Worm (Caenorhabditis elegans) whole organism, late embryonic: ENCODE results near the gene math-22.

Experiments
- F13H6.1 ChIP-seq: sonication (generic microtip); optimal IDR thresholded peaks from 2 replicates; lab custom pipeline; 2016; ENCODE audit warnings: missing genetic modification characterization, missing compliant biosample characterization
- K02D7.2 ChIP-seq: sonication (generic microtip); optimal IDR thresholded peaks from 2 replicates; lab custom pipeline; 2017; ENCODE audit warnings: mild to moderate bottlenecking, missing genetic modification characterization, missing compliant biosample characterization
- K09A11.1 ChIP-seq: sonication (generic microtip); optimal IDR thresholded peaks from 2 replicates; lab custom pipeline; 2017; ENCODE audit warnings: antibody characterized with exemption, mild to moderate bottlenecking, missing genetic modification characterization, missing compliant biosample characterization; ENCODE audit not compliant: insufficient read depth
- T23F11.4 ChIP-seq: fragments of 200-800 bp; sonication (Bioruptor generic); optimal IDR thresholded peaks from 2 replicates; lab custom pipeline; 2018; ENCODE audit warnings: mild to moderate bottlenecking, missing genetic modification characterization, missing compliant biosample characterization
- Y22D7AL.16 ChIP-seq: sonication (generic microtip); optimal IDR thresholded peaks from 2 replicates; lab custom pipeline; 2016; ENCODE audit warnings: missing genetic modification characterization, missing compliant biosample characterization
- ahr-1 ChIP-seq: sonication (generic microtip); optimal IDR thresholded peaks from 2 replicates; lab custom pipeline; 2016; ENCODE audit warnings: missing genetic modification characterization, missing compliant biosample characterization
- ama-1 ChIP-seq: fragments of 150-350 bp; optimal IDR thresholded peaks from 2 replicates; lab custom pipeline; 2014
- ceh-14 ChIP-seq: sonication (generic microtip); optimal IDR thresholded peaks from 2 replicates; lab custom pipeline; 2016; ENCODE audit warnings: missing genotype, missing genetic modification characterization, missing compliant biosample characterization
- ceh-18 ChIP-seq: sonication (generic microtip); optimal IDR thresholded peaks from 2 replicates; lab custom pipeline; 2016; ENCODE audit warnings: missing genetic modification characterization, missing compliant biosample characterization
- ceh-22 ChIP-seq: sonication (generic microtip); optimal IDR thresholded peaks from 2 replicates; lab custom pipeline; 2017; ENCODE audit warnings: missing biosample characterization, missing genetic modification characterization
- ceh-24 ChIP-seq: sonication (generic microtip); optimal IDR thresholded peaks from 2 replicates; lab custom pipeline; 2016; ENCODE audit warnings: mild to moderate bottlenecking, missing genetic modification characterization, missing compliant biosample characterization
- ceh-30 ChIP-seq: fragments of 150-350 bp; optimal IDR thresholded peaks from 2 replicates; lab custom pipeline; 2014; ENCODE audit warnings: missing biosample characterization, missing genetic modification characterization
- ceh-31 ChIP-seq: sonication (generic microtip); optimal IDR thresholded peaks from 2 replicates; lab custom pipeline; 2016; ENCODE audit warnings: missing genetic modification characterization, missing compliant biosample characterization
- ceh-34 ChIP-seq: sonication (generic microtip); optimal IDR thresholded peaks from 2 replicates; lab custom pipeline; 2016; ENCODE audit warnings: mild to moderate bottlenecking, missing genetic modification characterization, missing compliant biosample characterization
- ceh-45 ChIP-seq: fragments of 200-800 bp; sonication (Bioruptor generic); IDR thresholded peaks from 2 replicates; pipeline ENCODE4 v1.3.6; 2022; ENCODE audit warnings: missing genetic modification reagents, missing genetic modification characterization, missing compliant biosample characterization
- ceh-6 ChIP-seq: fragments of 200-800 bp; sonication (Bioruptor generic); optimal IDR thresholded peaks from 2 replicates; lab custom pipeline; 2018; ENCODE audit warnings: mild to moderate bottlenecking, missing genetic modification characterization, missing compliant biosample characterization
- elt-4 ChIP-seq: sonication (generic microtip); optimal IDR thresholded peaks from 2 replicates; lab custom pipeline; 2016; ENCODE audit warnings: missing genetic modification characterization, missing compliant biosample characterization
- ets-4 ChIP-seq: sonication (generic microtip); optimal IDR thresholded peaks from 2 replicates; lab custom pipeline; 2016; ENCODE audit warnings: missing genetic modification characterization, missing compliant biosample characterization
- eyg-1 ChIP-seq: sonication (generic microtip); optimal IDR thresholded peaks from 2 replicates; lab custom pipeline; 2016; ENCODE audit warnings: missing genotype, missing genetic modification characterization, missing compliant biosample characterization
- fkh-10 ChIP-seq: fragments of 150-350 bp; optimal IDR thresholded peaks from 2 replicates; lab custom pipeline; 2014; ENCODE audit warnings: missing biosample characterization, missing genetic modification reagents, missing genetic modification characterization
- fkh-6 ChIP-seq: sonication (generic microtip); optimal IDR thresholded peaks from 2 replicates; lab custom pipeline; 2016; ENCODE audit warnings: missing genetic modification characterization, missing compliant biosample characterization
- gmeb-2 ChIP-seq: sonication (generic microtip); optimal IDR thresholded peaks from 2 replicates; lab custom pipeline; 2016; ENCODE audit warnings: missing genetic modification characterization, inconsistent platforms, missing compliant biosample characterization
- hlh-13 ChIP-seq: fragments of 200-800 bp; sonication (Bioruptor generic); optimal IDR thresholded peaks from 2 replicates; lab custom pipeline; 2018; ENCODE audit warnings: mild to moderate bottlenecking, missing genetic modification characterization, missing compliant biosample characterization
- hlh-15 ChIP-seq: sonication (generic microtip); optimal IDR thresholded peaks from 2 replicates; lab custom pipeline; 2016; ENCODE audit warnings: missing genetic modification characterization, missing compliant biosample characterization
- hlh-30 ChIP-seq: sonication (generic microtip); optimal IDR thresholded peaks from 2 replicates; lab custom pipeline; 2017; ENCODE audit warnings: antibody characterized with exemption, missing genetic modification characterization, missing compliant biosample characterization; ENCODE audit not compliant: insufficient read depth
- hlh-8 ChIP-seq: sonication (generic microtip); optimal IDR thresholded peaks from 2 replicates; lab custom pipeline; 2016; ENCODE audit warnings: missing genotype, missing genetic modification characterization, missing compliant biosample characterization
- lin-11 ChIP-seq: fragments of 200-800 bp; sonication (Bioruptor generic); optimal IDR thresholded peaks from 2 replicates; lab custom pipeline; 2018; ENCODE audit warnings: mild to moderate bottlenecking, missing genetic modification characterization, missing compliant biosample characterization
- madf-2 ChIP-seq: sonication (generic microtip); optimal IDR thresholded peaks from 2 replicates; lab custom pipeline; 2017; ENCODE audit warnings: missing genetic modification characterization, missing compliant biosample characterization
- mec-3 ChIP-seq: sonication (generic microtip); optimal IDR thresholded peaks from 2 replicates; lab custom pipeline; 2016; ENCODE audit warnings: borderline replicate concordance, missing genetic modification characterization, missing compliant biosample characterization
- nfya-1 ChIP-seq: sonication (generic microtip); optimal IDR thresholded peaks from 2 replicates; lab custom pipeline; 2017; ENCODE audit warnings: missing genetic modification characterization, mild to moderate bottlenecking, missing compliant biosample characterization, antibody characterized with exemption, moderate library complexity
- nhr-232 ChIP-seq: sonication (generic microtip); optimal IDR thresholded peaks from 2 replicates; lab custom pipeline; 2016; ENCODE audit warnings: missing genetic modification characterization, missing compliant biosample characterization
- npax-4 ChIP-seq: sonication (generic microtip); optimal IDR thresholded peaks from 2 replicates; lab custom pipeline; 2016; ENCODE audit warnings: missing genetic modification characterization, missing compliant biosample characterization
- odd-2 ChIP-seq: sonication (generic microtip); optimal IDR thresholded peaks from 2 replicates; lab custom pipeline; 2017; ENCODE audit warnings: antibody characterized with exemption, mild to moderate bottlenecking, missing genetic modification characterization, missing compliant biosample characterization
- pag-3 ChIP-seq: sonication (generic microtip); optimal IDR thresholded peaks from 2 replicates; lab custom pipeline; 2016; ENCODE audit warnings: missing compliant biosample characterization, missing genetic modification characterization, borderline replicate concordance
- pat-9 ChIP-seq: fragments of 200-800 bp; sonication (Bioruptor generic); optimal IDR thresholded peaks from 2 replicates; lab custom pipeline; 2018; ENCODE audit warnings: mild to moderate bottlenecking, missing genetic modification characterization, moderate library complexity, missing compliant biosample characterization
- pax-1 ChIP-seq: fragments of 150-350 bp; optimal IDR thresholded peaks from 2 replicates; lab custom pipeline; 2014; ENCODE audit warnings: missing biosample characterization, missing genetic modification characterization
- pha-2 ChIP-seq: sonication (generic microtip); optimal IDR thresholded peaks from 2 replicates; lab custom pipeline; 2017; ENCODE audit warnings: mild to moderate bottlenecking, missing genetic modification characterization, missing compliant biosample characterization
- pha-4 ChIP-seq: fragments of 150-350 bp; optimal IDR thresholded peaks from 2 replicates; lab custom pipeline; 2018; ENCODE audit warnings: missing biosample characterization, missing genetic modification reagents, missing genetic modification characterization
- rnt-1 ChIP-seq: sonication (generic microtip); optimal IDR thresholded peaks from 2 replicates; lab custom pipeline; 2016; ENCODE audit warnings: missing genetic modification characterization, missing compliant biosample characterization
- sox-2 ChIP-seq: fragments of 200-800 bp; sonication (Bioruptor generic); IDR thresholded peaks from 2 replicates; pipeline ENCODE4 v1.3.6; 2022; ENCODE audit warnings: missing genetic modification reagents, missing genetic modification characterization, missing compliant biosample characterization
- tbx-2 ChIP-seq: sonication (generic microtip); optimal IDR thresholded peaks from 2 replicates; lab custom pipeline; 2016; ENCODE audit warnings: missing genetic modification characterization, missing compliant biosample characterization
- tbx-7 ChIP-seq: sonication (generic microtip); optimal IDR thresholded peaks from 2 replicates; lab custom pipeline; 2016; ENCODE audit warnings: missing genotype, missing genetic modification characterization, missing compliant biosample characterization
- unc-3 ChIP-seq, 2 experiments: fragments of 200-800 bp in 1 of 2; sonication (Bioruptor generic) in 1 of 2; sonication (generic microtip) in 1 of 2; conservative IDR thresholded peaks in 1 of 2; optimal IDR thresholded peaks in 1 of 2; 2 replicates each; pipeline versions ENCODE4 v1.3.6 to Lab custom; 2016 to 2022; ENCODE audit warnings: missing compliant biosample characterization in 2 of 2, missing genetic modification characterization in 2 of 2, missing genetic modification reagents in 1 of 2
- unc-55 ChIP-seq: sonication (generic microtip); optimal IDR thresholded peaks from 2 replicates; lab custom pipeline; 2017; ENCODE audit warnings: missing biosample characterization, missing genetic modification reagents, missing genetic modification characterization
- zip-5 ChIP-seq: sonication (generic microtip); optimal IDR thresholded peaks from 2 replicates; lab custom pipeline; 2016; ENCODE audit warnings: missing genetic modification characterization, missing compliant biosample characterization
- ztf-16 ChIP-seq: sonication (generic microtip); optimal IDR thresholded peaks from 2 replicates; lab custom pipeline; 2017; ENCODE audit warnings: missing genetic modification characterization, missing compliant biosample characterization

The math-22 gene

DNA sequence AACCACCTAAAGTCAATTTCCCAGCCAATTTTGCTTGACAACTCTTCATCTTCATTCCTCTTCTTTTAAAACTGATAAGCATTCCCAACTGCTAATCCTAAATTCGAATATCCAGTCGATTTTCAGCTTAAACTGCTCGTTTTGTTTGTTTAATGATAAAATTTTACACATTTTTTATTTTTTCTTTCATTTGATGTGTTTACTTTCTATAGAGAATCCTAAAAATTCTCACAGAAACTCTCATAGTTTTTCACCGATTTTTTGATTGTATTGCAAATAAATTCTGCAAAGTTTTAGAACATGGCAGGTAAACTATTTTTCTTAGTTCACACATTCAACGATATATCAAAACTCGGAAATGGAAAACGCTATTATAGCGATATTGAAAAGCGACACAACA, 9.4 kb upstream of the math-22 start, which contains the start of gene math-25:
Gene math-25 (plus strand): TSS at position 301 of the 400 bp plus-strand sequence.
- no peak for TF ChIP-seq T23F11.4 (GFP tag; lab: Kevin White, UChicago)
- no peak for TF ChIP-seq lin-11 (tag; lab: Kevin White, UChicago)
- no peak for TF ChIP-seq rnt-1 (tag; lab: Kevin White, UChicago)
- TF ChIP-seq ceh-30: no peak
- no peak for TF ChIP-seq sox-2
- no peak for TF ChIP-seq fkh-6 (tag; lab: Kevin White, UChicago)
- TF ChIP-seq ceh-6 (GFP tag; lab: Kevin White, UChicago): no peak
- no peak for TF ChIP-seq eyg-1
- TF ChIP-seq ahr-1 (tag; lab: Kevin White, UChicago): no peak
- TF ChIP-seq F13H6.1 (tag; lab: Kevin White, UChicago): no peak
- no peak for TF ChIP-seq nfya-1 (tag; lab: Kevin White, UChicago)
- TF ChIP-seq pha-4 (tag; lab: Kevin White, UChicago): no peak
- no peak for TF ChIP-seq pag-3 (tag; lab: Kevin White, UChicago)
- no peak for TF ChIP-seq ceh-22
- TF ChIP-seq K09A11.1 (tag; lab: Kevin White, UChicago): no peak
- TF ChIP-seq hlh-30 (tag; lab: Kevin White, UChicago): no peak
- no peak for TF ChIP-seq pax-1 (tag; lab: Kevin White, UChicago)
- no peak for TF ChIP-seq ceh-34 (tag; lab: Kevin White, UChicago)
- no peak for TF ChIP-seq fkh-10

DNA sequence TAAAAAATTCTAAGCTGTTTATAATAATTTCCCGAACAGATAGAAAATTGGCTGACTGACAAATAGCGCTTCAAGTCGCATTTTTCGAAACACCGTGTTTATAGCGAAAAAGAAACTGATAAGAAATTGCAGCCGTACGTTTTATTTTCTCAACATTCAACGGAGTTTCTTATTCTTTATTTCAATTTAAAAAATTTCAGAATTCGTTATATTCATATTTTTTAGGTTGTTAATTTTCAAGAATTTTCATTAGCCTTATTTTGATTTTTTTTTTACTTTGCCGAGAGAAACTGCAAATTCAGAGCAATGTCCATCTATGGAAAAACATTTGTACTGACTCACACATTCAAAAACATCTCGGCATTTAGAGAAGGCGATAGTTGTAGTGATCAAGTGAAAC, 7.3 kb upstream of the math-22 start, which contains the start of gene C46F9.6:
Gene C46F9.6 (plus strand): TSS at position 301 of the 400 bp plus-strand sequence.
- TF ChIP-seq ahr-1 (tag; lab: Kevin White, UChicago) (no peak), K09A11.1 (tag; lab: Kevin White, UChicago) (no peak), tbx-2 (tag; lab: Kevin White, UChicago) (no peak), fkh-6 (tag; lab: Kevin White, UChicago) (no peak), pha-2 (no peak), ets-4 (tag; lab: Kevin White, UChicago) (no peak), ceh-18 (tag; lab: Kevin White, UChicago) (no peak), hlh-8 (no peak), mec-3 (no peak), ceh-31 (no peak), nhr-232 (tag; lab: Kevin White, UChicago) (no peak), ztf-16 (no peak), unc-3 (GFP tag; conservative IDR thresholded peaks at IDR 0.05; lab: Robert Waterston, UW) (no peak), unc-3 (tag; optimal IDR thresholded peaks at IDR 0.05; lab: Kevin White, UChicago) (no peak), gmeb-2 (no peak), elt-4 (tag; lab: Kevin White, UChicago) (no peak)

DNA sequence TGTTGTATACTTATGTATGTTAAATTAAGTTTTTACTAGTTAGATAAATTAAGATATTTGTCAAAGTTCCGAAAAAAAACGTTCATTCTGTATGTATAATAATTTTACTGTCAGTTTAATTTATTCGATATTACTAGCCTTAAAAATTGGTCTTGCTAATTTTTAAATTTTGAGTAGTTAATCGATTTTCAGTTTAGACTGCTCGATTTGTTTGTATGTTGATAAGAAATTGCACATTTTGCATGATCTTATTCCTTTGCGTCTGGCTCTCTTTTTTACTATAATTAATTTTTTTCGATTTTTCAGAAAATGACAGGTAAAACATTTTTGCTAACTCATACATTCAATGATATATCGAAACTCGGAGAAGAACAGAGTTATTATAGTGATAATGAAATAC, 5.3 kb upstream of the math-22 start, which contains the start of gene math-24:
Gene math-24 (plus strand): TSS at position 301 of the 400 bp plus-strand sequence.
- TF ChIP-seq ceh-24 (tag; lab: Kevin White, UChicago) (no peak), madf-2 (tag; lab: Kevin White, UChicago) (no peak), unc-55 (GFP tag; lab: Kevin White, UChicago) (no peak), lin-11 (tag; lab: Kevin White, UChicago) (no peak), pat-9 (no peak), ceh-6 (GFP tag; lab: Kevin White, UChicago) (no peak), npax-4 (no peak)

DNA sequence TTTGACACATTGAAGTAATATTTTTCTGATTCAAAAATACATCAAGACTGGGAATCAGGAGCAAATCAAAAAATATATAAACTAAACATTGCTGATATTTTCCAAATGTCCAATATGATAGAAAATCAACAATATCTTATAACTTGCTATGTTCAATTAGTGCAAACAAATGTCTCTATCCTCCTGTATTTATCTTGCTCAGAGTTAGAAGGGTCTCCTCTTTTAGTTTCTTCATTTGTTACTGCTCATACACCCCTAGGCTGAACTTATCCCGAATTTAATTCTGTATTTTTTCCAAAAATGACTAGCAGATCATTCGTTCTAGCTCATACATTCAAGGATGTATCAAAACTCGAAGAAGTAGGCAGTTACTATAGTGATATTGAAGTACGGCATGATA, 3.2 kb upstream of the math-22 start, which contains the start of gene math-23:
Gene math-23 (plus strand): TSS at position 301 of the 400 bp plus-strand sequence.
- TF ChIP-seq hlh-15: no peak
- TF ChIP-seq odd-2 (tag; lab: Kevin White, UChicago): no peak
- TF ChIP-seq zip-5: no peak
- no peak for TF ChIP-seq nfya-1 (tag; lab: Kevin White, UChicago)
- TF ChIP-seq Y22D7AL.16 (tag; lab: Kevin White, UChicago): no peak
- no peak for TF ChIP-seq npax-4
- no peak for TF ChIP-seq rnt-1 (tag; lab: Kevin White, UChicago)
- TF ChIP-seq ceh-45 (GFP tag; lab: Robert Waterston, UW): no peak
- no peak for TF ChIP-seq unc-3 (GFP tag; conservative IDR thresholded peaks at IDR 0.05; lab: Robert Waterston, UW)
- TF ChIP-seq unc-3 (tag; optimal IDR thresholded peaks at IDR 0.05; lab: Kevin White, UChicago): no peak
- no peak for TF ChIP-seq nhr-232 (tag; lab: Kevin White, UChicago)
- TF ChIP-seq K02D7.2 (tag; lab: Kevin White, UChicago): no peak
- no peak for TF ChIP-seq ceh-14 (tag; lab: Kevin White, UChicago)
- no peak for TF ChIP-seq pha-4 (tag; lab: Kevin White, UChicago)
- no peak for TF ChIP-seq ztf-16
- TF ChIP-seq ahr-1 (tag; lab: Kevin White, UChicago): no peak
- TF ChIP-seq ceh-31: no peak
- no peak for TF ChIP-seq hlh-13 (GFP tag; lab: Kevin White, UChicago)
- no peak for TF ChIP-seq T23F11.4 (GFP tag; lab: Kevin White, UChicago)
- TF ChIP-seq tbx-7 (tag; lab: Kevin White, UChicago): no peak
- TF ChIP-seq ama-1 (lab: Kevin White, UChicago): no peak
